Fruit fly (Drosophila melanogaster) whole organism: ENCODE data around the gene LeuRS.

Experiments
- CG8478 ChIP-seq: fragments of >200 bp; optimal IDR thresholded peaks from 2 replicates; lab custom pipeline; 2018; ENCODE audit warnings: inconsistent platforms
- Dll ChIP-seq: fragments of >200 bp; optimal IDR thresholded peaks from 2 replicates; lab custom pipeline; 2017
- EcR ChIP-seq, 2 experiments: fragments of >200 bp; optimal IDR thresholded peaks; 2 replicates each; lab custom pipeline; 2017; ENCODE audit warnings: missing biosample characterization in 2 of 2, missing genetic modification characterization in 2 of 2, missing genetic modification reagents in 2 of 2
- pan ChIP-seq: fragments of >200 bp; optimal IDR thresholded peaks from 2 replicates; lab custom pipeline; 2017
- psq ChIP-seq: fragments of >200 bp; optimal IDR thresholded peaks from 2 replicates; lab custom pipeline; 2017
- usp ChIP-seq: fragments of >200 bp; optimal IDR thresholded peaks from 2 replicates; lab custom pipeline; 2017; ENCODE audit warnings: missing biosample characterization, missing genetic modification characterization, mixed read lengths

Gene LeuRS

dm6 chr2L:3466846-3467245 is 47.6 kb downstream of the LeuRS start:
- TF ChIP-seq psq (lab: Kevin White, UChicago): no peak
- TF ChIP-seq CG8478 (lab: Kevin White, UChicago): no peak
- TF ChIP-seq EcR (GFP tag; optimal IDR thresholded peaks at IDR 0.05; lab: Kevin White, UChicago): no peak
- no peak for TF ChIP-seq pan
- no peak for TF ChIP-seq Dll (lab: Kevin White, UChicago)
- TF ChIP-seq usp (GFP tag; lab: Kevin White, UChicago): no peak

dm6 chr2L:3465918-3466727 is 48.3 kb downstream of the LeuRS start, which contains the start of the genes msl-2 and ND-PDSW:
Gene msl-2, minus strand, starts transcription at chr2L:3466112.
Gene ND-PDSW, plus strand, starts transcription at chr2L:3466157.
- TF ChIP-seq usp (GFP tag; lab: Kevin White, UChicago) (no peak), CG8478 (lab: Kevin White, UChicago) (no peak), Dll (lab: Kevin White, UChicago) (no peak), psq (lab: Kevin White, UChicago) (no peak), EcR (GFP tag; optimal IDR thresholded peaks at IDR 0.05; lab: Kevin White, UChicago) (no peak), pan (no peak)

dm6 chr2L:3465426-3465825 is 49.0 kb downstream of the LeuRS start:
- TF ChIP-seq EcR (GFP tag; optimal IDR thresholded peaks at IDR 0.05; lab: Kevin White, UChicago): no peak
- TF ChIP-seq Dll (lab: Kevin White, UChicago): no peak
- no peak for TF ChIP-seq pan
- no peak for TF ChIP-seq usp (GFP tag; lab: Kevin White, UChicago)
- TF ChIP-seq psq (lab: Kevin White, UChicago): no peak
- TF ChIP-seq CG8478 (lab: Kevin White, UChicago): no peak

dm6 chr2L:3461760-3462159 is 52.7 kb downstream of the LeuRS start, which contains the start of gene CG3246:
Gene CG3246, minus strand, starts transcription at chr2L:3461952.
- TF ChIP-seq Dll (lab: Kevin White, UChicago): no peak
- no peak for TF ChIP-seq pan
- TF ChIP-seq psq (lab: Kevin White, UChicago): no peak
- no peak for TF ChIP-seq CG8478 (lab: Kevin White, UChicago)
- TF ChIP-seq usp (GFP tag; lab: Kevin White, UChicago): no peak
- no peak for TF ChIP-seq EcR (GFP tag; optimal IDR thresholded peaks at IDR 0.05; lab: Kevin White, UChicago)
